Worm (Caenorhabditis elegans) whole organism, L2 larva: Measurements from ENCODE around the gene ZK742.4.

Experiments
- R02D3.7 ChIP-seq: fragments of 150-350 bp; optimal IDR thresholded peaks from 2 replicates; lab custom pipeline; 2014; ENCODE audit warnings: missing biosample characterization, missing genetic modification characterization
- egl-27 ChIP-seq: sonication (generic microtip); optimal IDR thresholded peaks from 3 replicates; lab custom pipeline; 2017; ENCODE audit warnings: missing biosample characterization, missing genetic modification reagents, missing genetic modification characterization
- fos-1 ChIP-seq: fragments of 150-350 bp; optimal IDR thresholded peaks from 2 replicates; lab custom pipeline; 2014; ENCODE audit warnings: missing biosample characterization, missing genetic modification characterization
- lin-39 ChIP-seq: fragments of 150-350 bp; optimal IDR thresholded peaks from 2 replicates; lab custom pipeline; 2014; ENCODE audit warnings: missing biosample characterization, missing genetic modification reagents, missing genetic modification characterization
- mdl-1 ChIP-seq, 2 experiments: fragments of 150-350 bp in 1 of 2; sonication (generic microtip) in 1 of 2; optimal IDR thresholded peaks; 2 replicates each; lab custom pipeline; 2017; ENCODE audit warnings: missing biosample characterization in 2 of 2, missing genetic modification characterization in 2 of 2
- nhr-11 ChIP-seq: fragments of 150-350 bp; optimal IDR thresholded peaks from 2 replicates; lab custom pipeline; 2014; ENCODE audit warnings: missing biosample characterization, missing genetic modification characterization
- nhr-12 ChIP-seq: fragments of 150-350 bp; optimal IDR thresholded peaks from 2 replicates; lab custom pipeline; 2014; ENCODE audit warnings: missing biosample characterization, missing genetic modification characterization
- nhr-237 ChIP-seq: fragments of 150-350 bp; optimal IDR thresholded peaks from 2 replicates; lab custom pipeline; 2014; ENCODE audit warnings: missing biosample characterization, missing genetic modification characterization
- nhr-25 ChIP-seq: fragments of 150-350 bp; sonication (generic microtip); optimal IDR thresholded peaks from 3 replicates; lab custom pipeline; 2014; ENCODE audit warnings: missing biosample characterization, missing genetic modification characterization
- snpc-4 ChIP-seq: fragments of 150-350 bp; optimal IDR thresholded peaks from 2 replicates; lab custom pipeline; 2014; ENCODE audit warnings: missing biosample characterization, missing genetic modification characterization
- unc-55 ChIP-seq: fragments of 150-350 bp; sonication (generic microtip); optimal IDR thresholded peaks from 3 replicates; lab custom pipeline; 2014; ENCODE audit warnings: missing biosample characterization, missing genetic modification reagents, missing genetic modification characterization
- ztf-11 ChIP-seq: sonication (generic microtip); optimal IDR thresholded peaks from 2 replicates; lab custom pipeline; 2017; ENCODE audit warnings: missing biosample characterization, missing genetic modification characterization

DNA sequence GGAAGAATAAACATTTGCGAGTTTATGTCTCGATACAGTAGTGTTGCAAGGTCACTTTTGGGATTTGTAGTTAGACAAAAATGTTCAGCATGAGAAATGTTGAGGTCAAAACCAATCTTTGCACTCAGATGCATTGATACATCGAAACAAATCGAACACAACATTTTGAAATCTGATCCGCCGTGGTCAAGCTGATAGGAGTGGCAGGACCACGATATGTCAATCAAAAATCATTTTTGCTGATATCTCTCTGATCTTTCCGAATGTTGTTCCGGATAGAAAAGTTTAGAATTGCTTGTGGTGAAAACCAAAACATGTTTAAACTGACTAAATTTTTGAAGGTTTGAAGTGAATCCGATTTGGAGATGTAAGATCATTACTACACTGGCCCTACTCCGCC lies 14.2 kb upstream of the ZK742.4 start:
- TF ChIP-seq unc-55 (GFP tag; lab: Kevin White, UChicago): no peak
- TF ChIP-seq nhr-12: no peak
- no peak for TF ChIP-seq nhr-11
- no peak for TF ChIP-seq nhr-25 (tag; lab: Kevin White, UChicago)
- TF ChIP-seq nhr-237 (tag; lab: Kevin White, UChicago): no peak
- TF ChIP-seq mdl-1 (tag; optimal IDR thresholded peaks at IDR 0.05; lab: Kevin White, UChicago): no peak
- no peak for TF ChIP-seq lin-39
- TF ChIP-seq snpc-4 (tag; lab: Kevin White, UChicago): no peak
- no peak for TF ChIP-seq R02D3.7 (tag; lab: Kevin White, UChicago)
- TF ChIP-seq ztf-11 (tag; lab: Kevin White, UChicago): no peak
- no peak for TF ChIP-seq fos-1
- no peak for TF ChIP-seq egl-27 (tag; lab: Kevin White, UChicago)
